Worm (Caenorhabditis elegans) whole organism, L4/young adult: Measurements from ENCODE around the gene lex-1.

Experiments used
- dao-5 ChIP-seq: sonication (generic microtip); optimal IDR thresholded peaks from 2 replicates; lab custom pipeline; 2016; ENCODE audit warnings: missing genotype, missing genetic modification characterization, moderate library complexity, missing compliant biosample characterization
- him-1 ChIP-seq: sonication (generic microtip); optimal IDR thresholded peaks from 2 replicates; lab custom pipeline; 2016; ENCODE audit warnings: missing genotype, missing genetic modification reagents, missing genetic modification characterization, missing compliant biosample characterization

DNA sequence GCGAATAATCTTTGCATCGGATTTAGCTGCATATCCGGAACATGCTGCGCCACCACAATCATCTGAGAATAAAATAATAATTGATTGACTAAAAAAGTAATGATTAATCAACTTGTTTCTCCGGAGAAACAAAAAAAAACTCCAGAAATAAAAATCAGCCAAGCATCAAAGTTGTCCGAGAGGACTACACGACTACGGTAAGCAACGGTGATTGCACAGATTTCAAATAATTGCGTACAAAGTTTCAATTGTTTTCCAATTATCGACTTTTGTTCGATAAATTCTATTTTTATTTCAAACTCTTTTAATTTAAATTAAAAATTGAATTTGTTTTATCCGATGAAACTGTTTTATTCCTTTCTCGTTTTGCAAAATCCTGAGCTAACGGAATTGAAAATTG, 14.1 kb downstream of the lex-1 start, which contains the start of gene cpsf-4:
- TF ChIP-seq him-1 (no peak), dao-5 (no peak)
